Fruit fly (Drosophila melanogaster): Measurements from ENCODE around the gene CG9396.

Gene CG9396

dm6 chr3R:9527907-9528842, 43.2 kb downstream of the CG9396 start (continued):
- TF ChIP-seq disco-r (GFP tag; optimal IDR thresholded peaks at IDR 0.05) (peak; percentile 82), CG10274 (GFP tag; optimal IDR thresholded peaks at IDR 0.05) (peak; percentile 79), az2 (GFP tag; optimal IDR thresholded peaks at IDR 0.05) (peak; percentile 74), Hand (GFP tag; optimal IDR thresholded peaks at IDR 0.05) (peak; percentile 67), lmd (GFP tag; IDR thresholded peaks at IDR 0.05) (peak; percentile 93), stwl (tag; optimal IDR thresholded peaks at IDR 0.05) (no peak), CG9727 (GFP tag; optimal IDR thresholded peaks at IDR 0.05) (peak; percentile 90), chif (GFP tag; optimal IDR thresholded peaks at IDR 0.05) (peak; percentile 72 to 94), psq (GFP tag; optimal IDR thresholded peaks at IDR 0.05) (peak; percentile 7), Hr39 (optimal IDR thresholded peaks at IDR 0.05) (no peak), ara (GFP tag; IDR thresholded peaks at IDR 0.05) (peak; percentile 74), btn (GFP tag; optimal IDR thresholded peaks at IDR 0.05) (peak; percentile 73), CG7963 (GFP tag; IDR thresholded peaks at IDR 0.05; ENCODE audit: partially characterized antibody) (no peak), nau (GFP tag; optimal IDR thresholded peaks at IDR 0.05) (no peak), CG33213 (GFP tag; optimal IDR thresholded peaks at IDR 0.05) (peak; percentile 89), CG11093 (GFP tag; IDR thresholded peaks at IDR 0.05) (peak; percentile 66; the same call in 2 of the 3 replicates), CG12659 (GFP tag; optimal IDR thresholded peaks at IDR 0.05) (peak; percentile 79), CkIIα-i1 (GFP tag; IDR thresholded peaks at IDR 0.05) (peak; percentile 66), croc (GFP tag; conservative IDR thresholded peaks at IDR 0.05) (no peak; the same call in 2 of the 3 replicates), Oli (tag; optimal IDR thresholded peaks at IDR 0.05) (peak; percentile 75), gem (tag; optimal IDR thresholded peaks at IDR 0.05) (peak; percentile 88), HLHmδ (GFP tag; optimal IDR thresholded peaks at IDR 0.05) (no peak), CG7556 (GFP tag; optimal IDR thresholded peaks at IDR 0.05) (peak; percentile 80), CG13296 (GFP tag; optimal IDR thresholded peaks at IDR 0.05) (peak; percentile 88), Dfd (GFP tag; optimal IDR thresholded peaks at IDR 0.05) (no peak), gcm2 (GFP tag; optimal IDR thresholded peaks at IDR 0.05) (peak; percentile 51), sqz (GFP tag; optimal IDR thresholded peaks at IDR 0.05) (no peak), C15 (GFP tag; IDR thresholded peaks at IDR 0.05) (peak; percentile 84; the same call in 2 of the 3 replicates), Med (GFP tag) (peak; percentile 100), gfzf (GFP tag; optimal IDR thresholded peaks at IDR 0.05) (no peak), CG8388 (GFP tag; optimal IDR thresholded peaks at IDR 0.05) (no peak), CG10543 (GFP tag; optimal IDR thresholded peaks at IDR 0.05) (peak; percentile 86), CG1024 (GFP tag; IDR thresholded peaks at IDR 0.05) (peak; percentile 59), nerfin-1 (tag; optimal IDR thresholded peaks at IDR 0.05) (no peak), Sin3A (optimal IDR thresholded peaks at IDR 0.05) (no peak), tll (GFP tag; optimal IDR thresholded peaks at IDR 0.05) (no peak), da (GFP tag; optimal IDR thresholded peaks at IDR 0.05) (peak; percentile 64), dati (GFP tag; IDR thresholded peaks at IDR 0.05) (peak; percentile 68), her (GFP tag; optimal IDR thresholded peaks at IDR 0.05) (peak; percentile 94), CG2120 (GFP tag; optimal IDR thresholded peaks at IDR 0.05) (peak; percentile 91), CG14710 (tag; optimal IDR thresholded peaks at IDR 0.05) (peak; percentile 35), Sry-δ (GFP tag; optimal IDR thresholded peaks at IDR 0.05) (peak; percentile 58), CG13775 (GFP tag; optimal IDR thresholded peaks at IDR 0.05) (peak; percentile 54), Meics (GFP tag; optimal IDR thresholded peaks at IDR 0.05) (peak; percentile 95), CG2116 (GFP tag; optimal IDR thresholded peaks at IDR 0.05) (peak; percentile 25), ftz-f1 (GFP tag; optimal IDR thresholded peaks at IDR 0.05) (peak; percentile 65), Doc2 (GFP tag; IDR thresholded peaks at IDR 0.05) (peak; percentile 83), CG15011 (GFP tag; optimal IDR thresholded peaks at IDR 0.05) (peak; percentile 85), CG7987 (GFP tag; optimal IDR thresholded peaks at IDR 0.05) (peak; percentile 92)

All from whole organism, embryonic.